Fruit fly (Drosophila melanogaster) whole organism, adult: Measurements from ENCODE around the gene Edem1.

Experiments
- CG11617 ChIP-seq: fragments of 200-800 bp; sonication (Bioruptor generic); optimal IDR thresholded peaks from 2 replicates; lab custom pipeline; 2017; ENCODE audit warnings: mild to moderate bottlenecking, missing biosample characterization, missing genetic modification reagents, missing genetic modification characterization
- CG1620 ChIP-seq: fragments of 200-800 bp; sonication (Bioruptor generic); optimal IDR thresholded peaks from 2 replicates; lab custom pipeline; 2016; ENCODE audit warnings: missing biosample characterization, missing genetic modification characterization
- cnc ChIP-seq, 2 experiments: fragments of >200 bp; optimal IDR thresholded peaks; 2 replicates each; lab custom pipeline; 2017
- ovo ChIP-seq: fragments of 200-800 bp; sonication (Bioruptor generic); optimal IDR thresholded peaks from 2 replicates; lab custom pipeline; 2016; ENCODE audit warnings: missing biosample characterization, missing genetic modification characterization
- tj ChIP-seq: fragments of 200-800 bp; sonication (Bioruptor generic); optimal IDR thresholded peaks from 3 replicates; lab custom pipeline; 2017; ENCODE audit warnings: missing biosample characterization, mild to moderate bottlenecking, missing genetic modification characterization, moderate library complexity

DNA sequence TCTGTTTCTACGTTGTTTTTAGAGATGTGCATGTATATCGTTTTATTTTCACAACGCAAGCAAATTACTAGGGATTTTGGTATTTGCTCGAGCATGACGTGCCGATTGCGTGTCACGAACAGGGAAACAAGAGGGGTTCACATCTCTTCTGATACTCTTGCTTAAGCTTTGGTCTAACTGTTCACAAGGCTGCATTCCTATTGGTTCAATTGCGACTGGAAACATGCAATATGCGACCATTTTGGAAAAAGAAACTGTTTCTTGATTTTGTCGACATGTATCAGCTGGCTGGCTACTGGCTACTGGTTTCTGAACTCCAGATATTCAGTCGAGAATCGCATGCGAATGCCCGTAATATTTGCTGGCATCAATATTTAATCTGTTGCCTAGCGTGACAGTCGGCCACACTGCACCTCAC, 28.5 kb downstream of the Edem1 start, which contains the start of gene Coa8:
- peak; percentile 60 for TF ChIP-seq CG1620 (GFP tag; lab: Kevin White, UChicago)
- no peak for TF ChIP-seq cnc (optimal IDR thresholded peaks at IDR 0.05; lab: Kevin White, UChicago)
- peak; percentile 60 for TF ChIP-seq CG11617 (GFP tag; lab: Kevin White, UChicago)
- TF ChIP-seq ovo, result peak; percentile 73
- peak; percentile 42 for TF ChIP-seq tj (GFP tag; lab: Kevin White, UChicago)
